Worm (Caenorhabditis elegans): Measurements from ENCODE around the gene C36E8.4.

DNA sequence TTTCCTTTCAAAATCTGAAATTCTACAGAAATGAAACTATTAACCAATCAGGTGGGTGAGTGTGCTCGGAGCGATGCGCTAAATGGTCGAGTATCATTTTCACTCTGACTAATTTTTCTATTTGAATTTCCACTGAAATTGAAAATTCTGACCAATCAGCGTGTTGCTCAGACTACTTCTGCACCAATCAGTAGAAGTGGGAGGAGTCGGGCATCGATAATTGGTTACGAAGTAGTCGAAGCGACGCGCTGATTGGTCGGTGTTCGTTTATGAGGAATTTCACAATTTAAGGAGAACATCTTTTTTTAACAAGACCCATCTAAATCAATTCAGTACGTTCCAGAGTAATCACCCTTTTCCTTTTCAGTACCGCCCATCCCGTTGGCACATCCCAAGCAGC, 3.0 kb upstream of the C36E8.4 start:
- TF ChIP-seq nhr-77 (tag; optimal IDR thresholded peaks at IDR 0.05) (no peak), ceh-28 (tag; optimal IDR thresholded peaks at IDR 0.05) (no peak), ama-1 (optimal IDR thresholded peaks at IDR 0.05) (no peak), jun-1 (tag; optimal IDR thresholded peaks at IDR 0.05) (no peak)
